Worm (Caenorhabditis elegans) whole organism, L4 larva: ENCODE data around the gene gcst-1.

Experiments used
- pqm-1 ChIP-seq: sonication (generic microtip); optimal IDR thresholded peaks from 2 replicates; lab custom pipeline; 2017; ENCODE audit warnings: missing biosample characterization, missing genetic modification characterization
- snpc-4 ChIP-seq: fragments of 150-350 bp; optimal IDR thresholded peaks from 2 replicates; lab custom pipeline; 2014; ENCODE audit warnings: missing biosample characterization, missing genetic modification characterization

DNA sequence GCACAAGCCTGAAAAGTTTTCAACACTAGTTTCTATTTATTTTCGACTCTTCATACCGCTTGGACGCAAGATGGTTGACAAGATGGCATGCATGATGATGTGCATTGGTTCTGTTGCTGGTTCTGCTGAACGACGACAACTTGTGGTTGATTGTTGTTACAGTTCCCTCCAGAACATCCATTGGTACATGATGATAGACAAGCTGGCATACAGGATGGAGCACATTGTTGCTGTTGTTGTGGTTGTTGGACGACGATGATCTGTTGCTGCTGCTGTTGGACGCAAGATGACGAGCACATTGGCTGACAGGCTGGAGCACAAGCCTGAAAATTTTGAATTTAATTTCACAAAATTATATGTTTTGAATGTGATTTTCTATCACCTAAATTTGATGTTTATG, 40.5 kb upstream of the gcst-1 start:
- TF ChIP-seq snpc-4 (no peak), pqm-1 (no peak)
